Fruit fly (Drosophila melanogaster) whole organism, adult: Measurements from ENCODE around the gene CG7950.

Experiments used
- CG12768 ChIP-seq: fragments of 200-800 bp; sonication (Bioruptor generic); optimal IDR thresholded peaks from 2 replicates; lab custom pipeline; 2017; ENCODE audit warnings: missing biosample characterization, missing genetic modification characterization, mild to moderate bottlenecking, moderate library complexity, missing genetic modification reagents
- CG14711 ChIP-seq: fragments of 200-800 bp; sonication (Bioruptor generic); optimal IDR thresholded peaks from 2 replicates; lab custom pipeline; 2018; ENCODE audit warnings: missing biosample characterization, mild to moderate bottlenecking, missing genetic modification characterization, moderate library complexity
- CG1620 ChIP-seq: fragments of 200-800 bp; sonication (Bioruptor generic); optimal IDR thresholded peaks from 2 replicates; lab custom pipeline; 2016; ENCODE audit warnings: missing biosample characterization, missing genetic modification characterization
- CG5204 ChIP-seq: fragments of 200-800 bp; sonication (Bioruptor generic); optimal IDR thresholded peaks from 2 replicates; lab custom pipeline; 2016; ENCODE audit warnings: missing biosample characterization, missing genetic modification characterization
- CG7045 ChIP-seq: fragments of 200-800 bp; sonication (Bioruptor generic); optimal IDR thresholded peaks from 2 replicates; lab custom pipeline; 2017; ENCODE audit warnings: missing biosample characterization, mild to moderate bottlenecking, missing genetic modification characterization
- CG7101 ChIP-seq: fragments of 200-800 bp; sonication (Bioruptor generic); optimal IDR thresholded peaks from 2 replicates; lab custom pipeline; 2018; ENCODE audit warnings: missing biosample characterization, mild to moderate bottlenecking, missing genetic modification characterization, moderate library complexity
- Crg-1 ChIP-seq: fragments of 200-800 bp; sonication (Bioruptor generic); optimal IDR thresholded peaks from 2 replicates; lab custom pipeline; 2016; ENCODE audit warnings: missing biosample characterization, missing genetic modification characterization
- Mnt ChIP-seq: fragments of 200-800 bp; sonication (Bioruptor generic); optimal IDR thresholded peaks from 2 replicates; lab custom pipeline; 2016; ENCODE audit warnings: missing biosample characterization, mild to moderate bottlenecking, missing genetic modification characterization
- bab1 ChIP-seq: fragments of 200-800 bp; sonication (Bioruptor generic); optimal IDR thresholded peaks from 3 replicates; lab custom pipeline; 2019; ENCODE audit warnings: missing biosample characterization, mild to moderate bottlenecking, missing genetic modification characterization, moderate library complexity
- ovo ChIP-seq: fragments of 200-800 bp; sonication (Bioruptor generic); optimal IDR thresholded peaks from 2 replicates; lab custom pipeline; 2016; ENCODE audit warnings: missing biosample characterization, missing genetic modification characterization
- pad ChIP-seq: fragments of 200-800 bp; sonication (Bioruptor generic); optimal IDR thresholded peaks from 3 replicates; lab custom pipeline; 2017; ENCODE audit warnings: missing biosample characterization, missing genetic modification characterization, mild to moderate bottlenecking, moderate library complexity, missing genetic modification reagents

DNA sequence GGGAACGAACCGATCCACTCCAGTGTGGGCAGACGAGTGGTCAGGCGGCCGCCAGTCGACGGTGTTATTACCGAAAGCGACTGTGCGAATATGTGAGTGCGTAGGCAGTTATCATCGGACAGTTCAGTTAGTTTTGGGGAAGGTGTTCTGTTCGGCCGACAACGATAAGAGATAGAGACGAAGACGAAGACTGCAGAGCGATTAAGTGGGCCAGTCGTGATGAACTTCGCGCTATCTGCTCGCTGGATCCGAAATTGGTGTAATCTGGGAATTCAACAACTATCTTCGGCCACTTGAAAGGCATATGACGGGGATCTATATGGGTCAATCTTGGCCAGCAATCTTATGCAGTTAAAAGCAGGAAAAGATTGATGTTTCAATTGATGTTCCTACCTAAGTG is 47.5 kb upstream of the CG7950 start, which contains the start of gene CG7912:
- TF ChIP-seq Crg-1 (GFP tag; lab: Kevin White, UChicago) = no peak
- no peak for TF ChIP-seq bab1 (GFP tag; lab: Kevin White, UChicago)
- TF ChIP-seq CG5204 = no peak
- TF ChIP-seq CG14711 (tag; lab: Kevin White, UChicago) = no peak
- no peak for TF ChIP-seq ovo
- no peak for TF ChIP-seq CG12768 (GFP tag; lab: Kevin White, UChicago)
- no peak for TF ChIP-seq CG7101 (tag; lab: Kevin White, UChicago)
- no peak for TF ChIP-seq CG7045 (GFP tag; lab: Kevin White, UChicago)
- no peak for TF ChIP-seq Mnt
- no peak for TF ChIP-seq pad
- TF ChIP-seq CG1620 = no peak
